Worm (Caenorhabditis elegans) whole organism, mixed stage, embryonic: ENCODE results near the gene ceh-86.
A peak's percentile ranks its signal among the peaks of the same experiment; 100 is the strongest.

Source experiments
- M03D4.4 ChIP-seq: sonication (generic microtip); optimal IDR thresholded peaks from 2 replicates; lab custom pipeline; 2017; ENCODE audit warnings: mild to moderate bottlenecking, missing genetic modification characterization, missing compliant biosample characterization
- blmp-1 ChIP-seq: fragments of 150-350 bp; optimal IDR thresholded peaks from 2 replicates; lab custom pipeline; 2014; ENCODE audit warnings: missing biosample characterization, missing genetic modification characterization
- ceh-39 ChIP-seq: fragments of 150-350 bp; optimal IDR thresholded peaks from 2 replicates; lab custom pipeline; 2014; ENCODE audit warnings: missing biosample characterization, missing genetic modification characterization
- ceh-43 ChIP-seq: fragments of 200-800 bp; sonication (Bioruptor generic); optimal IDR thresholded peaks from 2 replicates; lab custom pipeline; 2018; ENCODE audit warnings: mild to moderate bottlenecking, missing genetic modification characterization, moderate library complexity, missing compliant biosample characterization
- ceh-83 ChIP-seq: fragments of 200-800 bp; sonication (Bioruptor generic); optimal IDR thresholded peaks from 2 replicates; lab custom pipeline; 2018; ENCODE audit warnings: mild to moderate bottlenecking, missing genetic modification characterization, missing compliant biosample characterization
- cnd-1 ChIP-seq: fragments of 200-800 bp; sonication (Bioruptor generic); optimal IDR thresholded peaks from 2 replicates; lab custom pipeline; 2018; ENCODE audit warnings: mild to moderate bottlenecking, missing genetic modification characterization, missing compliant biosample characterization
- drap-1 ChIP-seq: fragments of 200-800 bp; sonication (Bioruptor generic); optimal IDR thresholded peaks from 3 replicates; lab custom pipeline; 2018; ENCODE audit warnings: mild to moderate bottlenecking, missing genetic modification characterization, missing compliant biosample characterization
- elt-1 ChIP-seq: sonication (generic microtip); optimal IDR thresholded peaks from 2 replicates; lab custom pipeline; 2017; ENCODE audit warnings: missing genetic modification characterization, mild to moderate bottlenecking, missing compliant biosample characterization, antibody characterized with exemption, moderate library complexity, borderline replicate concordance; ENCODE audit not compliant: insufficient read depth
- elt-3 ChIP-seq: fragments of 150-350 bp; optimal IDR thresholded peaks from 2 replicates; lab custom pipeline; 2014; ENCODE audit warnings: missing biosample characterization, missing genetic modification characterization
- ham-2 ChIP-seq: fragments of 200-800 bp; sonication (Bioruptor generic); optimal IDR thresholded peaks from 2 replicates; lab custom pipeline; 2018; ENCODE audit warnings: mild to moderate bottlenecking, missing genetic modification characterization, missing compliant biosample characterization
- hlh-1 ChIP-seq: fragments of 150-350 bp; optimal IDR thresholded peaks from 2 replicates; lab custom pipeline; 2014; ENCODE audit warnings: missing biosample characterization, missing genetic modification reagents, missing genetic modification characterization
- lin-32 ChIP-seq: fragments of 200-800 bp; sonication (Bioruptor generic); optimal IDR thresholded peaks from 2 replicates; lab custom pipeline; 2018; ENCODE audit warnings: mild to moderate bottlenecking, missing genetic modification characterization, missing compliant biosample characterization
- lsy-2 ChIP-seq: fragments of 150-350 bp; optimal IDR thresholded peaks from 2 replicates; lab custom pipeline; 2014; ENCODE audit warnings: missing biosample characterization, missing genetic modification characterization
- mab-5 ChIP-seq: fragments of 150-350 bp; optimal IDR thresholded peaks from 2 replicates; lab custom pipeline; 2014; ENCODE audit warnings: missing biosample characterization, missing genetic modification characterization
- mep-1 ChIP-seq: fragments of 150-350 bp; optimal IDR thresholded peaks from 2 replicates; lab custom pipeline; 2017; ENCODE audit warnings: missing biosample characterization, missing genetic modification reagents, missing genetic modification characterization, inconsistent platforms
- nhr-2 ChIP-seq: fragments of 150-350 bp; optimal IDR thresholded peaks from 2 replicates; lab custom pipeline; 2014; ENCODE audit warnings: missing biosample characterization, missing genetic modification characterization
- nhr-237 ChIP-seq: fragments of 150-350 bp; optimal IDR thresholded peaks from 2 replicates; lab custom pipeline; 2014; ENCODE audit warnings: missing biosample characterization, missing genetic modification characterization
- nhr-28 ChIP-seq: fragments of 150-350 bp; optimal IDR thresholded peaks from 2 replicates; lab custom pipeline; 2014; ENCODE audit warnings: missing biosample characterization, missing genetic modification characterization
- nhr-76 ChIP-seq: sonication (generic microtip); optimal IDR thresholded peaks from 2 replicates; lab custom pipeline; 2017; ENCODE audit warnings: missing biosample characterization, missing genetic modification characterization
- pha-4 ChIP-seq: fragments of 150-350 bp; optimal IDR thresholded peaks from 2 replicates; lab custom pipeline; 2018; ENCODE audit warnings: missing biosample characterization, missing genetic modification reagents, missing genetic modification characterization
- sem-2 ChIP-seq: fragments of 200-800 bp; sonication (Bioruptor generic); optimal IDR thresholded peaks from 2 replicates; lab custom pipeline; 2018; ENCODE audit warnings: mild to moderate bottlenecking, missing genetic modification characterization, missing compliant biosample characterization
- snpc-4 ChIP-seq: fragments of 150-350 bp; optimal IDR thresholded peaks from 2 replicates; lab custom pipeline; 2014; ENCODE audit warnings: missing biosample characterization, missing genetic modification characterization
- sptf-1 ChIP-seq: sonication (generic microtip); optimal IDR thresholded peaks from 2 replicates; lab custom pipeline; 2017; ENCODE audit warnings: mild to moderate bottlenecking, missing genetic modification characterization, moderate library complexity, missing compliant biosample characterization
- tbx-8 ChIP-seq: fragments of 200-800 bp; sonication (Bioruptor generic); optimal IDR thresholded peaks from 2 replicates; lab custom pipeline; 2018; ENCODE audit warnings: mild to moderate bottlenecking, missing genetic modification characterization, moderate library complexity, missing compliant biosample characterization
- unc-120 ChIP-seq: sonication (generic microtip); optimal IDR thresholded peaks from 2 replicates; lab custom pipeline; 2017; ENCODE audit warnings: missing genetic modification characterization, missing compliant biosample characterization; ENCODE audit not compliant: poor library complexity, severe bottlenecking
- unc-39 ChIP-seq: fragments of 150-350 bp; optimal IDR thresholded peaks from 2 replicates; lab custom pipeline; 2014; ENCODE audit warnings: missing biosample characterization, missing genetic modification characterization
- unc-62 ChIP-seq: fragments of 150-350 bp; optimal IDR thresholded peaks from 2 replicates; lab custom pipeline; 2014; ENCODE audit warnings: missing biosample characterization, missing genetic modification reagents, missing genetic modification characterization
- zip-8 ChIP-seq: fragments of 150-350 bp; optimal IDR thresholded peaks from 2 replicates; lab custom pipeline; 2014; ENCODE audit warnings: missing biosample characterization, missing genetic modification characterization

Gene ceh-86

ce11 chrII:2383334-2383733 lies 48.5 kb downstream of the ceh-86 start, which contains the start of gene F16G10.8:
Gene F16G10.8 (minus strand): TSS chrII:2383434.
- TF ChIP-seq pha-4 (no peak), ceh-83 (no peak), sptf-1 (tag; lab: Kevin White, UChicago) (no peak)

- TF ChIP-seq elt-3 = no peak
- peak; percentile 29 for TF ChIP-seq lsy-2 (tag; lab: Kevin White, UChicago)
- no peak for TF ChIP-seq lin-32 (GFP tag; lab: Kevin White, UChicago)
- TF ChIP-seq, all 35 proteins: peak for 1
These were observed 51.7 kb downstream of the ceh-86 start, which contains the start of gene F16G10.7 for ce11 chrII:2380174-2380573. Gene F16G10.7 (minus strand): TSS chrII:2380274.

ce11 chrII:2379673-2380072 lies 52.2 kb downstream of the ceh-86 start:
- TF ChIP-seq ham-2 (no peak), unc-62 (GFP tag; lab: Kevin White, UChicago) (no peak), nhr-76 (no peak), nhr-237 (tag; lab: Kevin White, UChicago) (no peak), mep-1 (tag; lab: Kevin White, UChicago) (no peak), elt-3 (no peak), nhr-2 (tag; lab: Kevin White, UChicago) (no peak), pha-4 (no peak), tbx-8 (no peak), ceh-39 (tag; lab: Kevin White, UChicago) (no peak), drap-1 (GFP tag; lab: Kevin White, UChicago) (no peak), sem-2 (GFP tag; lab: Kevin White, UChicago) (no peak), sptf-1 (tag; lab: Kevin White, UChicago) (no peak), snpc-4 (tag; lab: Kevin White, UChicago) (no peak), mab-5 (no peak), zip-8 (tag; lab: Kevin White, UChicago) (no peak), nhr-28 (no peak), unc-39 (tag; lab: Kevin White, UChicago) (no peak), ceh-43 (GFP tag; lab: Kevin White, UChicago) (no peak), unc-120 (tag; lab: Kevin White, UChicago) (no peak)

ce11 chrII:2378465-2379009 lies 53.3 kb downstream of the ceh-86 start:
- TF ChIP-seq nhr-76 (no peak), unc-39 (tag; lab: Kevin White, UChicago) (no peak), zip-8 (tag; lab: Kevin White, UChicago) (no peak), snpc-4 (tag; lab: Kevin White, UChicago) (no peak), lsy-2 (tag; lab: Kevin White, UChicago) (no peak), drap-1 (GFP tag; lab: Kevin White, UChicago) (no peak), ham-2 (no peak), pha-4 (no peak)

- no peak for TF ChIP-seq sem-2 (GFP tag; lab: Kevin White, UChicago)
- no peak for TF ChIP-seq blmp-1 (tag; lab: Kevin White, UChicago)
- no peak for TF ChIP-seq ham-2
- TF ChIP-seq lsy-2 (tag; lab: Kevin White, UChicago) = no peak
- TF ChIP-seq unc-39 (tag; lab: Kevin White, UChicago) = no peak
- no peak for TF ChIP-seq sptf-1 (tag; lab: Kevin White, UChicago)
- TF ChIP-seq unc-120 (tag; lab: Kevin White, UChicago) = no peak
- TF ChIP-seq M03D4.4 (tag; lab: Kevin White, UChicago) = no peak
- no peak for TF ChIP-seq pha-4
- no peak for TF ChIP-seq hlh-1 (tag; lab: Kevin White, UChicago)
- no peak for TF ChIP-seq snpc-4 (tag; lab: Kevin White, UChicago)
- TF ChIP-seq nhr-76 = no peak
- TF ChIP-seq unc-62 (GFP tag; lab: Kevin White, UChicago) = no peak
- no peak for TF ChIP-seq zip-8 (tag; lab: Kevin White, UChicago)
- no peak for TF ChIP-seq cnd-1 (tag; lab: Kevin White, UChicago)
- TF ChIP-seq elt-1 (tag; lab: Kevin White, UChicago) = no peak
- TF ChIP-seq ceh-83 = no peak
- TF ChIP-seq tbx-8 = no peak
- TF ChIP-seq, all 35 proteins: peak for 0
These were observed 54.1 kb downstream of the ceh-86 start, which contains the start of gene F16G10.6 for ce11 chrII:2377751-2378150. Gene F16G10.6 (minus strand): TSS chrII:2377851.
